Worm (Caenorhabditis elegans) whole organism, midembryonic: Measurements from ENCODE around the gene F10C2.5.

Source experiments
- T22C8.4 ChIP-seq: fragments of 200-800 bp; sonication (Bioruptor generic); IDR thresholded peaks from 2 replicates; pipeline ENCODE4 v1.3.6; 2022; ENCODE audit warnings: missing genetic modification characterization, missing compliant biosample characterization
- cog-1 ChIP-seq: sonication (generic microtip); optimal IDR thresholded peaks from 2 replicates; lab custom pipeline; 2016; ENCODE audit warnings: missing genetic modification characterization, missing compliant biosample characterization
- flt-1 ChIP-seq: fragments of 200-800 bp; sonication (Bioruptor generic); IDR thresholded peaks from 2 replicates; pipeline ENCODE4 v1.3.6; 2022; ENCODE audit warnings: missing genetic modification characterization, missing compliant biosample characterization
- klf-2 ChIP-seq: fragments of 200-800 bp; sonication (Bioruptor generic); conservative IDR thresholded peaks from 2 replicates; pipeline ENCODE4 v1.3.6; 2022; ENCODE audit warnings: missing genetic modification reagents, missing genetic modification characterization, missing compliant biosample characterization
- med-1 ChIP-seq: sonication (generic microtip); optimal IDR thresholded peaks from 2 replicates; lab custom pipeline; 2017; ENCODE audit warnings: missing genetic modification characterization, mild to moderate bottlenecking, missing compliant biosample characterization, antibody characterized with exemption, missing genetic modification reagents; ENCODE audit not compliant: insufficient read depth
- ref-1 ChIP-seq: fragments of 200-800 bp; sonication (Bioruptor generic); conservative IDR thresholded peaks from 2 replicates; pipeline ENCODE4 v1.3.6; 2022; ENCODE audit warnings: missing genetic modification reagents, missing genetic modification characterization, missing compliant biosample characterization
- tab-1 ChIP-seq: fragments of 200-800 bp; sonication (Bioruptor generic); IDR thresholded peaks from 2 replicates; pipeline ENCODE4 v1.3.6; 2022; ENCODE audit warnings: missing genetic modification characterization, missing compliant biosample characterization
- ztf-23 ChIP-seq: fragments of 200-800 bp; sonication (Bioruptor generic); IDR thresholded peaks from 2 replicates; pipeline ENCODE4 v1.3.6; 2022; ENCODE audit warnings: missing genetic modification reagents, missing genetic modification characterization, missing compliant biosample characterization
- ztf-29 ChIP-seq: fragments of 200-800 bp; sonication (Bioruptor generic); IDR thresholded peaks from 2 replicates; pipeline ENCODE4 v1.3.6; 2022; ENCODE audit warnings: missing genetic modification reagents, missing genetic modification characterization, missing compliant biosample characterization

The F10C2.5 gene

DNA sequence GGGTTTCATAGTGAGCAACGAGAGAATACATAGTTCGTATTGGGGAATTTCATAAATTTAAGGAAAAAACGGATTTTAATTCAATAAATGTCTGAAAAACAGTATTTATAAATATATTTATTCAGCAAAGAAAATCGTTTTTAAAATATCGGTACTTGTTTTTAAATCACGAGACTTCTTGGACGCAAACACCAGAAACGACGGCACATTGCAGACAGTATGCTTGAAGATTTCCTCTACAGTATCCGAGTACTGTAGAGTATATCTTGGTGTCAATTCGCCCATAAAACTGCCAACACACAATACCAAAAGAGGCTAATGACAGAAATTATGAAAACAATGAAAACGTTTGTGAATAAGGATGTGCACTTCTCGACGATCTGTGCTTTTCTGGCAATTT lies 20.6 kb downstream of the F10C2.5 start:
- TF ChIP-seq med-1 (GFP tag; lab: Kevin White, UChicago) (no peak), ztf-23 (GFP tag; lab: Robert Waterston, UW) (no peak), ztf-29 (GFP tag; lab: Robert Waterston, UW) (no peak), tab-1 (GFP tag; lab: Robert Waterston, UW) (no peak), klf-2 (GFP tag; lab: Robert Waterston, UW) (no peak), cog-1 (no peak), ref-1 (no peak), flt-1 (GFP tag; lab: Robert Waterston, UW) (no peak), T22C8.4 (no peak)

DNA sequence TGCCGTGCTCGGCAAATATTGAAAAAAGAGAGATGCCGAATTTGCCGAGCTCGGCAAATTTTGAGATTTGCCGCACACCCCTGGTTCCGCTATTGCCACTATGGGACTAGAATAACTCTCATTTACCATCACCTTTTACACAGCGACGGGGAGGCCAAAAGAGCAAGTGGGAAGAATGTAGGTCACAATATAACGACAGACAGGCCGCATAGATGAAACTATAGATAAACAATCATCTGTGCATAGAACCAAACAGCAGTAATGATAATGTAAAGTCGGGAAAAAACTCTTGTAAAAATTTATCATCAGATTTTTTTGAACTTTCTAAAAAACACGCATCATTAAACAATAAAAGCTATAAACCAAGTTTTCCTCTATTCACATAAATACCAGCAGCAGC lies 23.2 kb downstream of the F10C2.5 start, which contains the start of gene kmo-2:
TSS of gene kmo-2 (minus strand) at position 101 of the 400 bp plus-strand sequence.
- TF ChIP-seq tab-1 (GFP tag; lab: Robert Waterston, UW) (no peak), ztf-29 (GFP tag; lab: Robert Waterston, UW) (no peak), ref-1 (no peak), med-1 (GFP tag; lab: Kevin White, UChicago) (no peak), flt-1 (GFP tag; lab: Robert Waterston, UW) (no peak), cog-1 (no peak), T22C8.4 (no peak)

DNA sequence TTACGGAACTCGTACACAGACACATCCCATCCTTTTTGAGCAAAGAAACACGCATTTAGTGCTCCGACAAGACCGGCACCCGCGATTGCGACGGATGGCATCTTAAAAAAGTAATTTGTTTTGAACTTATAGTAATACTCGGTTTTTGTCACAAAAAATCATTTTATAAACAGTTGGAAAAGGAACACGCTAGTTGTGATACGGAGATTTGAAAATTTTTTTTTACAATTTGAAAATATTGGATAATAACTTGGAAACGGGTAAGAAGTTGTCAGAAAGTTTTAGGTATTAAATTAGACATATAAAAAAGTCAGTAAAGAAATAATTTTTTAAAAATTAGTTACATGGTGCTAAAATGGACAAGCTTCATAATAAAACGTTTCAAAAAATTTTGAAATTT lies 25.2 kb downstream of the F10C2.5 start, which contains the start of gene kmo-1:
TSS of gene kmo-1 (minus strand) at position 101 of the 400 bp plus-strand sequence.
- TF ChIP-seq klf-2 (GFP tag; lab: Robert Waterston, UW) (no peak), ztf-23 (GFP tag; lab: Robert Waterston, UW) (no peak), ref-1 (no peak), flt-1 (GFP tag; lab: Robert Waterston, UW) (no peak), T22C8.4 (no peak), med-1 (GFP tag; lab: Kevin White, UChicago) (no peak), tab-1 (GFP tag; lab: Robert Waterston, UW) (no peak), cog-1 (no peak), ztf-29 (GFP tag; lab: Robert Waterston, UW) (no peak)

DNA sequence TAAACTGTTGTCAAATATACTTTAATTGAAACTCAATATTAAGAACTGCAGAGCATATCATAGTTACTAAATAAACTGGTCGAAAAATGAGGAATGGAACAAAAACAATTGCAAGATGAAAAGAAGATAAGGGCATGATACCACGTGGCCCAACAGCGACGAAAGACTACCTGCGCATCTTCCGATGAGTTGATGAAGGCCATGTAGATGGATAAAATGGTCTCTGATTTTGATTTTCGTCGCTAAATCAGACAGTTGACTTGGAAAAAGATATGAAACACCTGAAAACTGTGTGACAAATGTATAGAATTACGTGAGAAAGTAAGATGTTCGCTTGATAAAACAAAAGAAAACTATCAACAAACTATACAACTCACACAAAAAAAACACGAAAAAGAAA lies 26.3 kb downstream of the F10C2.5 start:
- no peak for TF ChIP-seq cog-1
- no peak for TF ChIP-seq flt-1 (GFP tag; lab: Robert Waterston, UW)
- no peak for TF ChIP-seq ref-1
- TF ChIP-seq T22C8.4 = no peak
- TF ChIP-seq klf-2 (GFP tag; lab: Robert Waterston, UW) = no peak
- no peak for TF ChIP-seq ztf-23 (GFP tag; lab: Robert Waterston, UW)
- TF ChIP-seq tab-1 (GFP tag; lab: Robert Waterston, UW) = no peak
- TF ChIP-seq med-1 (GFP tag; lab: Kevin White, UChicago) = no peak
- TF ChIP-seq ztf-29 (GFP tag; lab: Robert Waterston, UW) = no peak

DNA sequence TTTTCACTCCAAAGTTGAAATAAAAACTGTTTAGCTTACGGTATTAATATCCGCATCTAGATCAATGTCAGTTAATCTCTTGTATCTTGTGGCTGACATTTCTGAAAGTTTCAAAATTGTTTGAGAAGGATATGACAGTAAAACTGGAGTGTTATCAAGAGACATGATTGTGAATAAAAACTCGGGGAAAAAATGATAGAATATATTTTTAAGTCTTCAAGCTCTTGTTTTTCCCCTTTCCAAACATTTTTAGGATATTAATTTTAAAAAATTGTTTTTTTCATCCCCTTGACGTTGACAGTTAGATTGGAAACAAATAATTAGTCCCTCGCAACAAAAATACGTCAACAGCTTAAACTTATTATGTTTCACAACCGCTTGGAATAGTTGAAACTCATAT lies 29.7 kb downstream of the F10C2.5 start, which contains the start of gene R07B7.6:
TSS of gene R07B7.6 (minus strand) at position 101 of the 400 bp plus-strand sequence.
- TF ChIP-seq T22C8.4 = no peak

DNA sequence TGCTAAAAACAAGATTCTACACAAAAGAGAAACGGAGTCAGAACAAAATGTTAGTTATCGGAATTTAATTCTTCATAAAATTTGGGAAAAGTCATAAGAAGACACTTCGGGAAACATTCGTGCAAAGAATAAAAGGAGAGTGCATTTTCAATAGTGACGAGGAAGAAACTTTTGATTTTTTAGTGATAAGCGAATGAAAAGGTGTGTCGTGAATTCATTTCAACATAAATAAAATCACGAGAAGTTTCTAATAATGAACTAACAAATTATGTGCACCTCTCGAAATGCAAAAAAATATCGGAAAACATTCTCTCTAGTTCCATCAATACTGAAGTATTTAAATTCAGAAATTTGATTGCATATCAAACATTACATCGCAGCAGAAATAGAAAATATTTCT lies 30.8 kb downstream of the F10C2.5 start:
- no peak for TF ChIP-seq med-1 (GFP tag; lab: Kevin White, UChicago)
- TF ChIP-seq ztf-23 (GFP tag; lab: Robert Waterston, UW) = no peak
- TF ChIP-seq flt-1 (GFP tag; lab: Robert Waterston, UW) = no peak
- TF ChIP-seq ztf-29 (GFP tag; lab: Robert Waterston, UW) = no peak
- no peak for TF ChIP-seq tab-1 (GFP tag; lab: Robert Waterston, UW)
- TF ChIP-seq ref-1 = no peak
- TF ChIP-seq klf-2 (GFP tag; lab: Robert Waterston, UW) = no peak
- no peak for TF ChIP-seq T22C8.4
- no peak for TF ChIP-seq cog-1

DNA sequence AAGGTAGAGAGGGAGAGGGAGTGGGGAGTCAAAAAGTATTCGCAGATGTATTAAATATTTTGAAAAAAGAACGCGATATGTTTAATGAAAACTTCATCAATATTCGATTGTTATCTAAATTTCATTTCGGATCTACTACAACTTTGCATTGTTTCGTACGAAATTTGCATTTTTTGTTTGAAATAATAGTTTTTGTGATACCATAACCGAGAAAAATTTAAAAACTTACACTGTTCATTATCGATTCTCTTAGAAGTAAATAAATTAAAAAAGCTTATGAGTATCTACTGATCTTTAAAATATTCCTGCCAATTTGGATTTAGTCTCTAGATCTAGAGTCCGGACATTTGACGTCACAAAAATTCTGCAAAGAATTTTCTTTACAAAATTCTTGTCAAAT lies 35.0 kb downstream of the F10C2.5 start, which contains the start of gene R07B7.9:
TSS of gene R07B7.9 (minus strand) at position 101 of the 400 bp plus-strand sequence.
- TF ChIP-seq flt-1 (GFP tag; lab: Robert Waterston, UW) = no peak
- no peak for TF ChIP-seq ztf-23 (GFP tag; lab: Robert Waterston, UW)
- no peak for TF ChIP-seq ztf-29 (GFP tag; lab: Robert Waterston, UW)
- no peak for TF ChIP-seq med-1 (GFP tag; lab: Kevin White, UChicago)
- TF ChIP-seq cog-1 = no peak
- no peak for TF ChIP-seq klf-2 (GFP tag; lab: Robert Waterston, UW)
- TF ChIP-seq T22C8.4 = no peak
- TF ChIP-seq tab-1 (GFP tag; lab: Robert Waterston, UW) = no peak
- TF ChIP-seq ref-1 = no peak

DNA sequence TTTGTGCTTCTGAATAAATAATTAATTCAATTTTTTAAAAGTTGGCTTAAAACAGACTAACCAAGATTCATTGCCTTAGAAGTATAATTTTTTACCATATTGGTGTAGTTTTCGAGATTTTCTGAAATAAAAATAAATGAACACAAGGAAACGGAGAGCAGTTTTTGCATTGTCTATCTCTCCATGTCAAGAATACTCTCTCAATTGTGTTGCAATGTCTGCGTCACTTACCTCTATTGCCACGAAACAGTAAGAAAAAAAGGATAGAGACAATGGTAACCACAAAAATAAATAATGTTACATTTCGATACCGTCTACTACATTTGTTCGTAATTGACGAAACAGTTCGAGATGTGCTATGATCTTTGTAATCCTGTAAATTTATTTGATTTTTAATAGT lies 37.7 kb downstream of the F10C2.5 start, which contains the start of gene R07B7.10:
TSS of gene R07B7.10 (plus strand) at position 285 of the 400 bp plus-strand sequence.
- TF ChIP-seq med-1 (GFP tag; lab: Kevin White, UChicago) = no peak
- TF ChIP-seq ref-1 = no peak
- TF ChIP-seq ztf-23 (GFP tag; lab: Robert Waterston, UW) = no peak
- TF ChIP-seq ztf-29 (GFP tag; lab: Robert Waterston, UW) = no peak
- TF ChIP-seq flt-1 (GFP tag; lab: Robert Waterston, UW) = no peak
- no peak for TF ChIP-seq tab-1 (GFP tag; lab: Robert Waterston, UW)
- TF ChIP-seq klf-2 (GFP tag; lab: Robert Waterston, UW) = no peak
- TF ChIP-seq T22C8.4 = no peak
- TF ChIP-seq cog-1 = no peak

DNA sequence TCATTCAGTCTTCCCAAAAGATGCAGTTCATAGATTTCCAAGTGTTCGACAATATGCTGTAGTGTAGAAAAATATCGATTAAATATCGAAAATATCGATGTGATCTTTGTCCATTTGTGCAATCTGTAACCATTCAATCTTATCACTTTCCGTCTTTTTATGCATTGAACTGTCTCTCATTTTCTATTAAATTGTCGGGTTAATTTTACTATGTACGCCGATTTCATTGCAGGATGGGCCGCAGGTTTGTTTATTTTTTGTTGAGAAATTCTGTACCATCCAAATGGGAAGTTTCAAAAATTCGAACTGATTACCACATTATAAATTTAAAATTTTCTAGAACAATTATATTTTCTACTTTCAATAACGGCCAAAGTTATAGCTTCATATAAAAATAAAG lies 39.0 kb downstream of the F10C2.5 start, which contains the start of gene R07B7.8:
TSS of gene R07B7.8 (minus strand) at position 101 of the 400 bp plus-strand sequence.
- TF ChIP-seq klf-2 (GFP tag; lab: Robert Waterston, UW) = no peak
- TF ChIP-seq tab-1 (GFP tag; lab: Robert Waterston, UW) = no peak
- TF ChIP-seq cog-1 = no peak
- no peak for TF ChIP-seq T22C8.4
- no peak for TF ChIP-seq ref-1
